Worm (Caenorhabditis elegans): ENCODE results near the gene nhr-177.
A peak's percentile ranks its signal among the peaks of the same experiment; 100 is the strongest.

nhr-177 gene

ce11 chrV:1577092-1577709 lies 32.9 kb upstream of the nhr-177 start:
- no peak for TF ChIP-seq zip-11 (GFP tag; IDR thresholded peaks at IDR 0.05)
- peak; percentile 94 for TF ChIP-seq aha-1 (tag)
- peak in 1 of 2 experiments; percentile 36 for TF ChIP-seq unc-62 (GFP tag; optimal IDR thresholded peaks at IDR 0.05 in 1 of 2)
- TF ChIP-seq unc-62 (tag; optimal IDR thresholded peaks at IDR 0.05) = no peak
- TF ChIP-seq unc-130 (GFP tag; optimal IDR thresholded peaks at IDR 0.05) = no peak
- no peak for TF ChIP-seq zag-1 (tag; optimal IDR thresholded peaks at IDR 0.05)
- no peak for TF ChIP-seq egl-43 (GFP tag; IDR thresholded peaks at IDR 0.05)
- TF ChIP-seq cey-2 (tag; optimal IDR thresholded peaks at IDR 0.05; ENCODE audit: borderline replicate concordance, insufficient read depth) = no peak
- peak; percentile 27; the same call in 1 of the 2 replicates for TF ChIP-seq set-16 (GFP tag; IDR thresholded peaks at IDR 0.05)
- TF ChIP-seq F26F4.8 (GFP tag; conservative IDR thresholded peaks at IDR 0.05) = no peak
- no peak for TF ChIP-seq F49E8.2 (tag; optimal IDR thresholded peaks at IDR 0.05; ENCODE audit: borderline replicate concordance)
- no peak for TF ChIP-seq mep-1 (tag; optimal IDR thresholded peaks at IDR 0.05)
- TF ChIP-seq F10B5.3 (tag; optimal IDR thresholded peaks at IDR 0.05) = no peak
- TF ChIP-seq Y75B8A.6 (GFP tag; IDR thresholded peaks at IDR 0.05) = no peak
- TF ChIP-seq zfp-3 (GFP tag; conservative IDR thresholded peaks at IDR 0.05) = no peak
- no peak for TF ChIP-seq lin-1 (GFP tag; IDR thresholded peaks at IDR 0.05)
- TF ChIP-seq madf-5 (GFP tag; IDR thresholded peaks at IDR 0.05) = no peak
- no peak for TF ChIP-seq ceh-28 (tag; optimal IDR thresholded peaks at IDR 0.05)
- TF ChIP-seq jun-1 (tag; optimal IDR thresholded peaks at IDR 0.05) = no peak
- TF ChIP-seq ceh-44 (GFP tag; IDR thresholded peaks at IDR 0.05) = no peak
- TF ChIP-seq gei-8 (GFP tag; optimal IDR thresholded peaks at IDR 0.05) = no peak
- no peak for TF ChIP-seq T20F7.1 (GFP tag; optimal IDR thresholded peaks at IDR 0.05)
- no peak for TF ChIP-seq F44E2.7 (GFP tag; IDR thresholded peaks at IDR 0.05)
- TF ChIP-seq madf-9 (GFP tag; conservative IDR thresholded peaks at IDR 0.05) = no peak
- TF ChIP-seq nhr-111 (GFP tag; optimal IDR thresholded peaks at IDR 0.05) = no peak
- no peak for TF ChIP-seq nhr-102 (tag; optimal IDR thresholded peaks at IDR 0.05)

DNA sequence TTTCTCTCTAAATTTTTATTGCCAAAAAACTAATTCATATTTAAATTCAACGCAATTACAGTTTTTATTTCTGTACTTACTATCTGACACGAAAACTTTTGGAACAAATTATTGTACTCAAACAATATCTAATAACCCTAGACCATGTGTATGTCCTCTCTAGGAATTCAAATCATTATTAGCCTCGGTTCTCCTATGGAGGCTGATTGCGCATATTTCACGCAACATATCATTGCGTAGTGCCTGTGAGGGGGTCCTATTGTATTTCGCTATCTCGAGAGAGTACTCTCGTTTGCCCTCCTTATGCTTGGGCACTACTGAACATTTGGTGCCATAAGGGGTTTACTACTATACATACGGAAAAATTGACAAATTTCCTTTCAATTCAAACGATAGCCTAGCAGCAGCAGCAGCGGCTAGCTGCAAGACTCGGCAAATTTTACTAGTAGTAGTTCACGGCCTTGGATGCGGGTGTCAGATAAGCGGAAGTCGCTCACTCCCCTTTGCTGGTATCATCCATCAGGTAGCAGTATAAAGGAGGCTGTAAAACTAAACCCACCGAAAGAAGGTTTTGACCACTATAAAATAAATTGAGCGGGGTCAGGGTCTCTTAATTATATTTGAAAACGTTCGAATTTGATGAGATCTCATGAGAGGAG lies 31.4 kb upstream of the nhr-177 start:
- no peak for TF ChIP-seq skn-1 (tag; optimal IDR thresholded peaks at IDR 0.05)
- TF ChIP-seq tra-1 (GFP tag; IDR thresholded peaks at IDR 0.05) = no peak
- 0 out of 4 replicates have a peak, but pooled peaks of 1 of the 2 experiments have one; percentile 12 for TF ChIP-seq madf-5 (GFP tag; IDR thresholded peaks at IDR 0.05)
- TF ChIP-seq ztf-11 (tag; optimal IDR thresholded peaks at IDR 0.05) = no peak

ce11 chrV:1579790-1580189 lies 30.3 kb upstream of the nhr-177 start:
- TF ChIP-seq rbr-2 (tag; optimal IDR thresholded peaks at IDR 0.05) = no peak
- no peak for TF ChIP-seq daf-12 (tag; optimal IDR thresholded peaks at IDR 0.05)
- TF ChIP-seq snpc-4 (tag; optimal IDR thresholded peaks at IDR 0.05) = no peak
- no peak for TF ChIP-seq egl-43 (GFP tag; IDR thresholded peaks at IDR 0.05)
- TF ChIP-seq F26F4.8 (GFP tag; conservative IDR thresholded peaks at IDR 0.05) = no peak
- no peak for TF ChIP-seq lir-3 (tag; optimal IDR thresholded peaks at IDR 0.05)
- no peak for TF ChIP-seq nhr-76 (tag; optimal IDR thresholded peaks at IDR 0.05)
- TF ChIP-seq nhr-48 (tag; optimal IDR thresholded peaks at IDR 0.05) = no peak
- TF ChIP-seq mxl-2 (GFP tag; conservative IDR thresholded peaks at IDR 0.05) = no peak
- no peak for TF ChIP-seq attf-4 (tag; optimal IDR thresholded peaks at IDR 0.05)
- no peak for TF ChIP-seq fos-1 (tag; optimal IDR thresholded peaks at IDR 0.05)

Data from whole organism, L4 larva.